Fruit fly (Drosophila melanogaster) whole organism, embryonic: Measurements from ENCODE around the gene CG15431.
A peak's percentile ranks its signal among the peaks of the same experiment; 100 is the strongest.

ENCODE experiments used
- Atf-2 ChIP-seq: fragments of 200-800 bp; sonication (Bioruptor generic); optimal IDR thresholded peaks from 2 replicates; lab custom pipeline; 2016; ENCODE audit warnings: missing biosample characterization, missing genetic modification characterization
- B-H2 ChIP-seq: fragments of 200-800 bp; sonication (Bioruptor generic); optimal IDR thresholded peaks from 2 replicates; lab custom pipeline; 2018; ENCODE audit warnings: missing biosample characterization, mild to moderate bottlenecking, missing genetic modification characterization
- CG10147 ChIP-seq: fragments of 200-800 bp; sonication (Bioruptor generic); optimal IDR thresholded peaks from 2 replicates; lab custom pipeline; 2019; ENCODE audit warnings: missing biosample characterization, mild to moderate bottlenecking, missing genetic modification characterization, moderate library complexity
- CG1024 ChIP-seq: fragments of 200-800 bp; sonication (Bioruptor generic); IDR thresholded peaks from 2 replicates; pipeline ENCODE4 v1.3.6; 2022; ENCODE audit warnings: missing biosample characterization, missing genetic modification characterization
- CG10431 ChIP-seq: fragments of 200-800 bp; sonication (Bioruptor generic); optimal IDR thresholded peaks from 3 replicates; lab custom pipeline; 2018; ENCODE audit warnings: missing biosample characterization, mild to moderate bottlenecking, missing genetic modification characterization
- CG11398 ChIP-seq: fragments of 200-800 bp; sonication (Bioruptor generic); optimal IDR thresholded peaks from 2 replicates; lab custom pipeline; 2016; ENCODE audit warnings: missing biosample characterization, missing genetic modification characterization
- CG12391 ChIP-seq: fragments of 200-800 bp; sonication (Bioruptor generic); optimal IDR thresholded peaks from 3 replicates; lab custom pipeline; 2018; ENCODE audit warnings: missing biosample characterization, mild to moderate bottlenecking, missing genetic modification characterization, moderate library complexity
- CG13894 ChIP-seq: fragments of 200-800 bp; sonication (Bioruptor generic); optimal IDR thresholded peaks from 3 replicates; lab custom pipeline; 2018; ENCODE audit warnings: missing biosample characterization, mild to moderate bottlenecking, missing genetic modification characterization, moderate library complexity
- CG14014 ChIP-seq: fragments of 200-800 bp; sonication (Bioruptor generic); IDR thresholded peaks from 2 replicates; pipeline ENCODE4 v1.3.6; 2022; ENCODE audit warnings: missing biosample characterization, missing genetic modification characterization
- CG14965 ChIP-seq: fragments of 200-800 bp; sonication (Bioruptor generic); optimal IDR thresholded peaks from 2 replicates; lab custom pipeline; 2016; ENCODE audit warnings: missing biosample characterization, missing genetic modification characterization, borderline replicate concordance
- CG15514 ChIP-seq: fragments of 200-800 bp; sonication (Bioruptor generic); optimal IDR thresholded peaks from 3 replicates; lab custom pipeline; 2017; ENCODE audit warnings: missing biosample characterization, missing genetic modification characterization, mild to moderate bottlenecking, moderate library complexity, missing genetic modification reagents
- CG15696 ChIP-seq: fragments of 200-800 bp; sonication (Bioruptor generic); optimal IDR thresholded peaks from 2 replicates; lab custom pipeline; 2019; ENCODE audit warnings: missing biosample characterization, mild to moderate bottlenecking, missing genetic modification characterization, moderate library complexity
- CG16863 ChIP-seq: fragments of 200-800 bp; sonication (Bioruptor generic); optimal IDR thresholded peaks from 3 replicates; lab custom pipeline; 2016; ENCODE audit warnings: missing biosample characterization, missing genetic modification characterization
- CG1832 ChIP-seq: fragments of 200-800 bp; sonication (Bioruptor generic); optimal IDR thresholded peaks from 2 replicates; lab custom pipeline; 2017; ENCODE audit warnings: missing biosample characterization, mild to moderate bottlenecking, missing genetic modification characterization, inconsistent platforms
- CG2199 ChIP-seq: fragments of 200-800 bp; sonication (Bioruptor generic); IDR thresholded peaks from 3 replicates; pipeline ENCODE4 v1.3.6; 2022; ENCODE audit warnings: missing biosample characterization, missing genetic modification characterization
- CG30431 ChIP-seq: fragments of 200-800 bp; sonication (Bioruptor generic); optimal IDR thresholded peaks from 2 replicates; lab custom pipeline; 2017; ENCODE audit warnings: missing biosample characterization, missing genetic modification characterization
- CG3407 ChIP-seq: fragments of 200-800 bp; sonication (Bioruptor generic); optimal IDR thresholded peaks from 2 replicates; lab custom pipeline; 2018; ENCODE audit warnings: missing biosample characterization, mild to moderate bottlenecking, missing genetic modification characterization
- CG6254 ChIP-seq: fragments of 200-800 bp; sonication (Bioruptor generic); optimal IDR thresholded peaks from 3 replicates; lab custom pipeline; 2017; ENCODE audit warnings: mild to moderate bottlenecking, missing biosample characterization, missing genetic modification reagents, missing genetic modification characterization
- CG6854 ChIP-seq: fragments of 200-800 bp; sonication (Bioruptor generic); optimal IDR thresholded peaks from 3 replicates; lab custom pipeline; 2017; ENCODE audit warnings: missing biosample characterization, mild to moderate bottlenecking, missing genetic modification characterization
- CG7271 ChIP-seq: fragments of 200-800 bp; sonication (Bioruptor generic); optimal IDR thresholded peaks from 2 replicates; lab custom pipeline; 2018; ENCODE audit warnings: missing biosample characterization, mild to moderate bottlenecking, missing genetic modification characterization, moderate library complexity
- CG7839 ChIP-seq: fragments of 200-800 bp; sonication (Bioruptor generic); optimal IDR thresholded peaks from 3 replicates; lab custom pipeline; 2018; ENCODE audit warnings: missing biosample characterization, mild to moderate bottlenecking, missing genetic modification characterization, moderate library complexity
- Lpt ChIP-seq: fragments of >200 bp; optimal IDR thresholded peaks from 2 replicates; lab custom pipeline; 2018; ENCODE audit warnings: missing biosample characterization, missing genetic modification characterization
- MESR4 ChIP-seq: fragments of 200-800 bp; sonication (Bioruptor generic); optimal IDR thresholded peaks from 2 replicates; lab custom pipeline; 2018; ENCODE audit warnings: missing biosample characterization, mild to moderate bottlenecking, missing genetic modification characterization, moderate library complexity
- Myb ChIP-seq: fragments of 200-800 bp; sonication (Bioruptor generic); optimal IDR thresholded peaks from 2 replicates; lab custom pipeline; 2016; ENCODE audit warnings: missing biosample characterization, missing genetic modification characterization
- Nf-YB ChIP-seq: fragments of 200-800 bp; sonication (Bioruptor generic); optimal IDR thresholded peaks from 3 replicates; lab custom pipeline; 2019; ENCODE audit warnings: missing biosample characterization, mild to moderate bottlenecking, missing genetic modification characterization, moderate library complexity
- Optix ChIP-seq: fragments of 200-800 bp; sonication (Bioruptor generic); IDR thresholded peaks from 3 replicates; pipeline ENCODE4 v1.3.6; 2022; ENCODE audit warnings: missing biosample characterization, missing genetic modification characterization
- Pdp1 ChIP-seq, 2 experiments: fragments of 200-800 bp; sonication (Bioruptor generic); optimal IDR thresholded peaks; 3 replicates each; lab custom pipeline; 2016; ENCODE audit warnings: missing biosample characterization in 2 of 2, missing genetic modification characterization in 2 of 2, mild to moderate bottlenecking in 1 of 2, moderate library complexity in 1 of 2
- Rfx ChIP-seq: fragments of 200-800 bp; sonication (Bioruptor generic); IDR thresholded peaks from 2 replicates; pipeline ENCODE4 v1.3.6; 2022; ENCODE audit warnings: missing biosample characterization, missing genetic modification characterization
- Sox102F ChIP-seq: fragments of 200-800 bp; sonication (Bioruptor generic); optimal IDR thresholded peaks from 2 replicates; lab custom pipeline; 2018; ENCODE audit warnings: missing biosample characterization, mild to moderate bottlenecking, missing genetic modification characterization, moderate library complexity
- Ssrp ChIP-seq: fragments of 200-800 bp; sonication (Bioruptor generic); optimal IDR thresholded peaks from 2 replicates; lab custom pipeline; 2018; ENCODE audit warnings: missing biosample characterization, mild to moderate bottlenecking, missing genetic modification characterization, moderate library complexity
- Xbp1 ChIP-seq: fragments of 200-800 bp; sonication (Bioruptor generic); optimal IDR thresholded peaks from 3 replicates; lab custom pipeline; 2016; ENCODE audit warnings: missing biosample characterization, mild to moderate bottlenecking, missing genetic modification characterization
- ac ChIP-seq: fragments of 200-800 bp; sonication (Bioruptor generic); optimal IDR thresholded peaks from 3 replicates; lab custom pipeline; 2017; ENCODE audit warnings: missing biosample characterization, mild to moderate bottlenecking, missing genetic modification characterization
- amos ChIP-seq: fragments of 200-800 bp; sonication (Bioruptor generic); IDR thresholded peaks from 2 replicates; pipeline ENCODE4 v1.3.6; 2022; ENCODE audit warnings: missing biosample characterization, missing genetic modification characterization; ENCODE audit not compliant: partially characterized antibody
- chinmo ChIP-seq: fragments of 200-800 bp; sonication (Bioruptor generic); IDR thresholded peaks from 4 replicates; pipeline ENCODE4 v1.3.6; 2022; ENCODE audit warnings: missing biosample characterization, missing genetic modification characterization; ENCODE audit not compliant: partially characterized antibody
- chm ChIP-seq: fragments of 200-800 bp; sonication (Bioruptor generic); IDR thresholded peaks from 2 replicates; pipeline ENCODE4 v1.3.6; 2022; ENCODE audit warnings: missing biosample characterization, missing genetic modification characterization
- dmrt99B ChIP-seq: fragments of 200-800 bp; sonication (Bioruptor generic); optimal IDR thresholded peaks from 2 replicates; lab custom pipeline; 2018; ENCODE audit warnings: missing biosample characterization, mild to moderate bottlenecking, missing genetic modification characterization, moderate library complexity
- jumu ChIP-seq: fragments of 200-800 bp; sonication (Bioruptor generic); optimal IDR thresholded peaks from 3 replicates; lab custom pipeline; 2016; ENCODE audit warnings: missing biosample characterization, missing genetic modification characterization
- ken ChIP-seq: fragments of 200-800 bp; sonication (Bioruptor generic); IDR thresholded peaks from 3 replicates; pipeline ENCODE4 v1.3.6; 2022; ENCODE audit warnings: missing biosample characterization, missing genetic modification characterization
- lmd ChIP-seq: fragments of 200-800 bp; sonication (Bioruptor generic); IDR thresholded peaks from 2 replicates; pipeline ENCODE4 v1.3.6; 2022; ENCODE audit warnings: missing biosample characterization, missing genetic modification characterization
- phol ChIP-seq: fragments of 200-800 bp; sonication (Bioruptor generic); optimal IDR thresholded peaks from 3 replicates; lab custom pipeline; 2018; ENCODE audit warnings: missing biosample characterization, mild to moderate bottlenecking, missing genetic modification characterization, moderate library complexity
- pnt ChIP-seq: fragments of 200-800 bp; sonication (Bioruptor generic); optimal IDR thresholded peaks from 3 replicates; lab custom pipeline; 2016; ENCODE audit warnings: missing biosample characterization, missing genetic modification characterization
- pum ChIP-seq: fragments of 200-800 bp; sonication (Bioruptor generic); optimal IDR thresholded peaks from 2 replicates; lab custom pipeline; 2016; ENCODE audit warnings: missing biosample characterization, missing genetic modification characterization
- scrt ChIP-seq: fragments of 200-800 bp; sonication (Bioruptor generic); optimal IDR thresholded peaks from 2 replicates; lab custom pipeline; 2018; ENCODE audit warnings: missing biosample characterization, mild to moderate bottlenecking, missing genetic modification characterization, moderate library complexity
- so ChIP-seq: fragments of 200-800 bp; sonication (Bioruptor generic); IDR thresholded peaks from 3 replicates; pipeline ENCODE4 v1.3.6; 2022; ENCODE audit warnings: missing biosample characterization, missing genetic modification characterization
- stc ChIP-seq: fragments of 200-800 bp; sonication (Bioruptor generic); IDR thresholded peaks from 2 replicates; pipeline ENCODE4 v1.3.6; 2022; ENCODE audit warnings: missing biosample characterization, missing genetic modification characterization
- sug ChIP-seq: fragments of 200-800 bp; optimal IDR thresholded peaks from 2 replicates; lab custom pipeline; 2019; ENCODE audit warnings: missing biosample characterization, mild to moderate bottlenecking, missing genetic modification characterization, moderate library complexity
- tin ChIP-seq: fragments of 200-800 bp; sonication (Bioruptor generic); optimal IDR thresholded peaks from 3 replicates; lab custom pipeline; 2016; ENCODE audit warnings: missing biosample characterization, missing genetic modification characterization
- ttk ChIP-seq: fragments of 200-800 bp; sonication (Bioruptor generic); IDR thresholded peaks from 2 replicates; pipeline ENCODE4 v2.1.2; 2022; ENCODE audit warnings: missing biosample characterization, missing genetic modification characterization
- tup ChIP-seq: fragments of 200-800 bp; sonication (Bioruptor generic); optimal IDR thresholded peaks from 2 replicates; lab custom pipeline; 2016; ENCODE audit warnings: missing biosample characterization, mild to moderate bottlenecking, missing genetic modification characterization, moderate library complexity
- zen2 ChIP-seq: fragments of 200-800 bp; sonication (Bioruptor generic); IDR thresholded peaks from 3 replicates; pipeline ENCODE4 v1.3.6; 2022; ENCODE audit warnings: missing biosample characterization, missing genetic modification characterization; ENCODE audit not compliant: partially characterized antibody

The CG15431 gene

dm6 chr2L:4456539-4456994 lies 15.5 kb upstream of the CG15431 start, which contains the start of gene Gs1l (continued):
- TF ChIP-seq CG6254 (GFP tag; lab: Kevin White, UChicago) = no peak
- peak; percentile 37 for TF ChIP-seq CG15514 (GFP tag; lab: Kevin White, UChicago)
- TF ChIP-seq CG3407 (GFP tag; lab: Kevin White, UChicago) = no peak
- no peak for TF ChIP-seq Optix
- no peak for TF ChIP-seq Xbp1 (GFP tag; lab: Kevin White, UChicago)
- no peak for TF ChIP-seq Atf-2 (GFP tag; lab: Kevin White, UChicago)
- TF ChIP-seq B-H2 (GFP tag; lab: Kevin White, UChicago) = peak; percentile 66
- TF ChIP-seq zen2 (GFP tag; lab: Robert Waterston, UW) = no peak
- no peak for TF ChIP-seq CG11398 (GFP tag; lab: Kevin White, UChicago)
- TF ChIP-seq Lpt = no peak
- no peak for TF ChIP-seq Myb (GFP tag; lab: Kevin White, UChicago)
- TF ChIP-seq CG1832 (GFP tag; lab: Kevin White, UChicago) = no peak
- TF ChIP-seq Nf-YB (GFP tag; lab: Kevin White, UChicago) = no peak
- peak in 1 of 2 experiments; percentile 11 for TF ChIP-seq Pdp1 (GFP tag; optimal IDR thresholded peaks at IDR 0.05; lab: Kevin White, UChicago)
- TF ChIP-seq CG10147 (GFP tag; lab: Kevin White, UChicago) = peak; percentile 24
- no peak for TF ChIP-seq CG15696 (tag; lab: Kevin White, UChicago)
- no peak for TF ChIP-seq amos (GFP tag; lab: Robert Waterston, UW)
- TF ChIP-seq MESR4 = peak; percentile 35
- no peak for TF ChIP-seq pum (GFP tag; lab: Kevin White, UChicago)
- peak; percentile 42 for TF ChIP-seq Ssrp (tag; lab: Kevin White, UChicago)
- TF ChIP-seq ken (GFP tag; lab: Robert Waterston, UW) = 0 out of 3 replicates have a peak, but pooled peaks have one; percentile 9
- no peak for TF ChIP-seq so (GFP tag; lab: Robert Waterston, UW)
- TF ChIP-seq dmrt99B (tag; lab: Kevin White, UChicago) = no peak
- TF ChIP-seq CG10431 (GFP tag; lab: Kevin White, UChicago) = no peak
- no peak for TF ChIP-seq tin (GFP tag; lab: Kevin White, UChicago)
- TF ChIP-seq ttk (GFP tag; lab: Robert Waterston, UW) = no peak
- peak; percentile 36 for TF ChIP-seq CG7839 (tag; lab: Kevin White, UChicago)
- TF ChIP-seq CG13894 = peak; percentile 54
- 0 out of 2 replicates have a peak, but pooled peaks have one; percentile 21 for TF ChIP-seq stc
- no peak for TF ChIP-seq tup (GFP tag; lab: Kevin White, UChicago)
- TF ChIP-seq ac (GFP tag; lab: Kevin White, UChicago) = no peak
- TF ChIP-seq CG14965 (GFP tag; lab: Kevin White, UChicago) = no peak
- TF ChIP-seq lmd (GFP tag; lab: Robert Waterston, UW) = no peak; the same call in 1 of the 2 replicates
- peak; percentile 11 for TF ChIP-seq phol
- peak; percentile 22 for TF ChIP-seq CG12391
- TF ChIP-seq jumu (GFP tag; lab: Kevin White, UChicago) = no peak
- TF ChIP-seq scrt (GFP tag; lab: Kevin White, UChicago) = no peak
- no peak for TF ChIP-seq CG30431
- 0 out of 4 replicates have a peak, but pooled peaks have one; percentile 5 for TF ChIP-seq chinmo
- TF ChIP-seq CG7271 (tag; lab: Kevin White, UChicago) = no peak
- TF ChIP-seq Rfx = peak; percentile 71
- no peak for TF ChIP-seq CG16863
- TF ChIP-seq pnt = no peak
- no peak for TF ChIP-seq Sox102F
- TF ChIP-seq sug (tag; lab: Kevin White, UChicago) = peak; percentile 22
- TF ChIP-seq CG2199 (GFP tag; lab: Robert Waterston, UW) = no peak
- no peak for TF ChIP-seq CG1024 (GFP tag; lab: Robert Waterston, UW)
- peak; percentile 7; the same call in 1 of the 2 replicates for TF ChIP-seq chm (GFP tag; lab: Robert Waterston, UW)
- peak; percentile 35; the same call in 1 of the 2 replicates for TF ChIP-seq CG14014 (GFP tag; lab: Robert Waterston, UW)
- TF ChIP-seq CG6854 (GFP tag; lab: Kevin White, UChicago) = peak; percentile 18
